Fruit fly (Drosophila melanogaster) whole organism, adult: ENCODE results near the gene CG32706.

Source experiments
- CG11617 ChIP-seq: fragments of 200-800 bp; sonication (Bioruptor generic); optimal IDR thresholded peaks from 2 replicates; lab custom pipeline; 2017; ENCODE audit warnings: mild to moderate bottlenecking, missing biosample characterization, missing genetic modification reagents, missing genetic modification characterization
- CG12768 ChIP-seq: fragments of 200-800 bp; sonication (Bioruptor generic); optimal IDR thresholded peaks from 2 replicates; lab custom pipeline; 2017; ENCODE audit warnings: missing biosample characterization, missing genetic modification characterization, mild to moderate bottlenecking, moderate library complexity, missing genetic modification reagents
- CG14711 ChIP-seq: fragments of 200-800 bp; sonication (Bioruptor generic); optimal IDR thresholded peaks from 2 replicates; lab custom pipeline; 2018; ENCODE audit warnings: missing biosample characterization, mild to moderate bottlenecking, missing genetic modification characterization, moderate library complexity
- CG1620 ChIP-seq: fragments of 200-800 bp; sonication (Bioruptor generic); optimal IDR thresholded peaks from 2 replicates; lab custom pipeline; 2016; ENCODE audit warnings: missing biosample characterization, missing genetic modification characterization
- CG33017 ChIP-seq: fragments of 200-800 bp; sonication (Bioruptor generic); optimal IDR thresholded peaks from 2 replicates; lab custom pipeline; 2018; ENCODE audit warnings: missing biosample characterization, mild to moderate bottlenecking, missing genetic modification characterization, moderate library complexity
- CG5204 ChIP-seq: fragments of 200-800 bp; sonication (Bioruptor generic); optimal IDR thresholded peaks from 2 replicates; lab custom pipeline; 2016; ENCODE audit warnings: missing biosample characterization, missing genetic modification characterization
- CG7045 ChIP-seq: fragments of 200-800 bp; sonication (Bioruptor generic); optimal IDR thresholded peaks from 2 replicates; lab custom pipeline; 2017; ENCODE audit warnings: missing biosample characterization, mild to moderate bottlenecking, missing genetic modification characterization
- CG7101 ChIP-seq: fragments of 200-800 bp; sonication (Bioruptor generic); optimal IDR thresholded peaks from 2 replicates; lab custom pipeline; 2018; ENCODE audit warnings: missing biosample characterization, mild to moderate bottlenecking, missing genetic modification characterization, moderate library complexity
- Clk ChIP-seq: fragments of 200-800 bp; sonication (Bioruptor generic); optimal IDR thresholded peaks from 2 replicates; lab custom pipeline; 2017; ENCODE audit warnings: missing biosample characterization, missing genetic modification characterization
- Crg-1 ChIP-seq: fragments of 200-800 bp; sonication (Bioruptor generic); optimal IDR thresholded peaks from 2 replicates; lab custom pipeline; 2016; ENCODE audit warnings: missing biosample characterization, missing genetic modification characterization
- Hr96 ChIP-seq: fragments of 200-800 bp; sonication (Bioruptor generic); optimal IDR thresholded peaks from 2 replicates; lab custom pipeline; 2016; ENCODE audit warnings: missing biosample characterization, missing genetic modification characterization
- Mnt ChIP-seq: fragments of 200-800 bp; sonication (Bioruptor generic); optimal IDR thresholded peaks from 2 replicates; lab custom pipeline; 2016; ENCODE audit warnings: missing biosample characterization, mild to moderate bottlenecking, missing genetic modification characterization
- bab1 ChIP-seq: fragments of 200-800 bp; sonication (Bioruptor generic); optimal IDR thresholded peaks from 3 replicates; lab custom pipeline; 2019; ENCODE audit warnings: missing biosample characterization, mild to moderate bottlenecking, missing genetic modification characterization, moderate library complexity
- cic ChIP-seq: fragments of 200-800 bp; sonication (Bioruptor generic); optimal IDR thresholded peaks from 2 replicates; lab custom pipeline; 2017; ENCODE audit warnings: missing biosample characterization, mild to moderate bottlenecking, missing genetic modification characterization, moderate library complexity
- cnc ChIP-seq, 2 experiments: fragments of >200 bp; optimal IDR thresholded peaks; 2 replicates each; lab custom pipeline; 2017
- kay ChIP-seq: fragments of 200-800 bp; sonication (Bioruptor generic); peaks from one replicate; lab custom pipeline; 2016; ENCODE audit warnings: missing biosample characterization, missing genetic modification characterization, borderline replicate concordance
- ovo ChIP-seq: fragments of 200-800 bp; sonication (Bioruptor generic); optimal IDR thresholded peaks from 2 replicates; lab custom pipeline; 2016; ENCODE audit warnings: missing biosample characterization, missing genetic modification characterization
- pad ChIP-seq: fragments of 200-800 bp; sonication (Bioruptor generic); optimal IDR thresholded peaks from 3 replicates; lab custom pipeline; 2017; ENCODE audit warnings: missing biosample characterization, missing genetic modification characterization, mild to moderate bottlenecking, moderate library complexity, missing genetic modification reagents
- tj ChIP-seq: fragments of 200-800 bp; sonication (Bioruptor generic); optimal IDR thresholded peaks from 3 replicates; lab custom pipeline; 2017; ENCODE audit warnings: missing biosample characterization, mild to moderate bottlenecking, missing genetic modification characterization, moderate library complexity
- toe ChIP-seq: fragments of 200-800 bp; sonication (Bioruptor generic); optimal IDR thresholded peaks from 2 replicates; lab custom pipeline; 2016; ENCODE audit warnings: missing biosample characterization, missing genetic modification characterization

CG32706 gene

dm6 chrX:9048941-9049340, 38.0 kb upstream of the CG32706 start:
- TF ChIP-seq toe (GFP tag; lab: Kevin White, UChicago) (no peak), pad (GFP tag; lab: Kevin White, UChicago) (peak; percentile 47), CG11617 (GFP tag; lab: Kevin White, UChicago) (no peak), CG14711 (tag; lab: Kevin White, UChicago) (no peak), CG7045 (no peak), Hr96 (GFP tag; lab: Kevin White, UChicago) (no peak), kay (GFP tag; lab: Kevin White, UChicago) (no peak)

dm6 chrX:9060078-9060477, 26.9 kb upstream of the CG32706 start:
- TF ChIP-seq CG5204 (GFP tag; lab: Kevin White, UChicago) = peak; percentile 46
- TF ChIP-seq Crg-1 (GFP tag; lab: Kevin White, UChicago) = no peak
- TF ChIP-seq CG11617 (GFP tag; lab: Kevin White, UChicago) = peak; percentile 7
- no peak for TF ChIP-seq bab1 (GFP tag; lab: Kevin White, UChicago)
- TF ChIP-seq Clk = no peak
- no peak for TF ChIP-seq CG1620 (GFP tag; lab: Kevin White, UChicago)
- TF ChIP-seq CG7101 = peak; percentile 73
- no peak for TF ChIP-seq Mnt
- TF ChIP-seq CG14711 (tag; lab: Kevin White, UChicago) = peak; percentile 63
- TF ChIP-seq cnc (optimal IDR thresholded peaks at IDR 0.05; lab: Kevin White, UChicago) = no peak
- TF ChIP-seq CG33017 = peak; percentile 44
- peak; percentile 39 for TF ChIP-seq CG7045
- TF ChIP-seq Hr96 (GFP tag; lab: Kevin White, UChicago) = no peak
- TF ChIP-seq toe (GFP tag; lab: Kevin White, UChicago) = no peak
- no peak for TF ChIP-seq ovo (GFP tag; lab: Kevin White, UChicago)
- TF ChIP-seq cic (GFP tag; lab: Kevin White, UChicago) = no peak
- peak; percentile 26 for TF ChIP-seq pad (GFP tag; lab: Kevin White, UChicago)
- TF ChIP-seq tj (GFP tag; lab: Kevin White, UChicago) = peak; percentile 14
- no peak for TF ChIP-seq kay (GFP tag; lab: Kevin White, UChicago)
- no peak for TF ChIP-seq CG12768

dm6 chrX:9061299-9061698, 25.6 kb upstream of the CG32706 start:
- TF ChIP-seq pad (GFP tag; lab: Kevin White, UChicago) = peak; percentile 39
- peak; percentile 45 for TF ChIP-seq tj (GFP tag; lab: Kevin White, UChicago)
- no peak for TF ChIP-seq Clk
- peak; percentile 49 for TF ChIP-seq cic (GFP tag; lab: Kevin White, UChicago)
- no peak for TF ChIP-seq CG7045
- no peak for TF ChIP-seq CG14711 (tag; lab: Kevin White, UChicago)
- peak; percentile 6 for TF ChIP-seq bab1 (GFP tag; lab: Kevin White, UChicago)
- peak; percentile 56 for TF ChIP-seq CG11617 (GFP tag; lab: Kevin White, UChicago)
- peak; percentile 44 for TF ChIP-seq Hr96 (GFP tag; lab: Kevin White, UChicago)
- peak; percentile 82 for TF ChIP-seq kay (GFP tag; lab: Kevin White, UChicago)
- TF ChIP-seq toe (GFP tag; lab: Kevin White, UChicago) = no peak
- no peak for TF ChIP-seq cnc (optimal IDR thresholded peaks at IDR 0.05; lab: Kevin White, UChicago)
- peak; percentile 4 for TF ChIP-seq ovo (GFP tag; lab: Kevin White, UChicago)
- TF ChIP-seq CG1620 (GFP tag; lab: Kevin White, UChicago) = peak; percentile 7
- TF ChIP-seq CG7101 = peak; percentile 53
- peak; percentile 9 for TF ChIP-seq CG12768
- peak; percentile 40 for TF ChIP-seq CG33017
- TF ChIP-seq Mnt = peak; percentile 35
- no peak for TF ChIP-seq Crg-1 (GFP tag; lab: Kevin White, UChicago)
- TF ChIP-seq CG5204 (GFP tag; lab: Kevin White, UChicago) = peak; percentile 47

- TF ChIP-seq toe (GFP tag; lab: Kevin White, UChicago) (no peak), bab1 (GFP tag; lab: Kevin White, UChicago) (peak; percentile 2), kay (GFP tag; lab: Kevin White, UChicago) (no peak), CG7101 (peak; percentile 14)
Observed at dm6 chrX:9062665-9063064, 24.3 kb upstream of the CG32706 start.

dm6 chrX:9063425-9063824, 23.5 kb upstream of the CG32706 start:
- no peak for TF ChIP-seq Clk
- no peak for TF ChIP-seq pad (GFP tag; lab: Kevin White, UChicago)
- no peak for TF ChIP-seq toe (GFP tag; lab: Kevin White, UChicago)
- TF ChIP-seq cic (GFP tag; lab: Kevin White, UChicago) = no peak
- TF ChIP-seq CG12768 = no peak
- TF ChIP-seq CG7101 = no peak
- no peak for TF ChIP-seq Mnt
- TF ChIP-seq kay (GFP tag; lab: Kevin White, UChicago) = no peak
- TF ChIP-seq tj (GFP tag; lab: Kevin White, UChicago) = no peak
- TF ChIP-seq CG1620 (GFP tag; lab: Kevin White, UChicago) = no peak
- TF ChIP-seq ovo (GFP tag; lab: Kevin White, UChicago) = no peak
- no peak for TF ChIP-seq CG33017
- no peak for TF ChIP-seq CG7045
- no peak for TF ChIP-seq CG14711 (tag; lab: Kevin White, UChicago)
- TF ChIP-seq Crg-1 (GFP tag; lab: Kevin White, UChicago) = no peak

dm6 chrX:9064029-9064428, 22.9 kb upstream of the CG32706 start:
- TF ChIP-seq ovo (GFP tag; lab: Kevin White, UChicago) (no peak), cnc (optimal IDR thresholded peaks at IDR 0.05; lab: Kevin White, UChicago) (no peak), Clk (no peak)
